Fruit fly (Drosophila melanogaster): Measurements from ENCODE around the gene rhea.

- no peak for TF ChIP-seq CG8159 (tag; optimal IDR thresholded peaks at IDR 0.05)
- no peak for TF ChIP-seq D1 (tag; optimal IDR thresholded peaks at IDR 0.05)
- no peak for TF ChIP-seq Snoo (tag; optimal IDR thresholded peaks at IDR 0.05)
- TF ChIP-seq Pif1A (GFP tag; optimal IDR thresholded peaks at IDR 0.05): no peak
- no peak for TF ChIP-seq Pif1B (GFP tag; optimal IDR thresholded peaks at IDR 0.05)
Measured at dm6 chr3L:8512428-8512827, 32.4 kb upstream of the rhea start, which contains the start of gene CG6765.

Measured in whole organism, pupa.